Fruit fly (Drosophila melanogaster) whole organism, embryonic: Measurements from ENCODE around the gene Oatp30B.

ENCODE experiments used
- Asciz ChIP-seq: fragments of 200-800 bp; sonication (Bioruptor generic); optimal IDR thresholded peaks from 2 replicates; lab custom pipeline; 2017; ENCODE audit warnings: missing biosample characterization, mild to moderate bottlenecking, missing genetic modification characterization, missing genetic modification reagents
- CG12236 ChIP-seq: fragments of 200-800 bp; sonication (Bioruptor generic); optimal IDR thresholded peaks from 2 replicates; lab custom pipeline; 2016; ENCODE audit warnings: missing biosample characterization, missing genetic modification characterization
- CG13123 ChIP-seq: fragments of 200-800 bp; sonication (Bioruptor generic); optimal IDR thresholded peaks from 2 replicates; lab custom pipeline; 2016; ENCODE audit warnings: missing biosample characterization, missing genetic modification characterization
- CG13424 ChIP-seq: fragments of 200-800 bp; sonication (Bioruptor generic); optimal IDR thresholded peaks from 2 replicates; lab custom pipeline; 2019; ENCODE audit warnings: missing biosample characterization, mild to moderate bottlenecking, missing genetic modification characterization, moderate library complexity
- CG14014 ChIP-seq: fragments of 200-800 bp; sonication (Bioruptor generic); IDR thresholded peaks from 2 replicates; pipeline ENCODE4 v1.3.6; 2022; ENCODE audit warnings: missing biosample characterization, missing genetic modification characterization
- CG14050 ChIP-seq: fragments of 200-800 bp; sonication (Bioruptor generic); IDR thresholded peaks from 3 replicates; pipeline ENCODE4 v1.3.6; 2022; ENCODE audit warnings: missing biosample characterization, missing genetic modification characterization
- CG16813 ChIP-seq: fragments of 200-800 bp; sonication (Bioruptor generic); IDR thresholded peaks from 3 replicates; pipeline ENCODE4 v1.3.6; 2022; ENCODE audit warnings: missing biosample characterization, missing genetic modification characterization; ENCODE audit not compliant: partially characterized antibody
- CG17612 ChIP-seq: fragments of 200-800 bp; sonication (Bioruptor generic); IDR thresholded peaks from 2 replicates; pipeline ENCODE4 v1.3.6; 2022; ENCODE audit warnings: missing biosample characterization, missing genetic modification characterization
- CG18262 ChIP-seq: fragments of 200-800 bp; optimal IDR thresholded peaks from 3 replicates; lab custom pipeline; 2019; ENCODE audit warnings: missing biosample characterization, mild to moderate bottlenecking, missing genetic modification characterization, moderate library complexity
- CG18476 ChIP-seq: fragments of 200-800 bp; sonication (Bioruptor generic); optimal IDR thresholded peaks from 2 replicates; lab custom pipeline; 2016; ENCODE audit warnings: missing biosample characterization, mild to moderate bottlenecking, missing genetic modification characterization
- CG30403 ChIP-seq: fragments of 200-800 bp; sonication (Bioruptor generic); optimal IDR thresholded peaks from 3 replicates; lab custom pipeline; 2016; ENCODE audit warnings: missing biosample characterization, missing genetic modification characterization
- CG31365 ChIP-seq: fragments of 200-800 bp; sonication (Bioruptor generic); optimal IDR thresholded peaks from 2 replicates; lab custom pipeline; 2018; ENCODE audit warnings: missing biosample characterization, mild to moderate bottlenecking, missing genetic modification characterization
- CG32772 ChIP-seq: fragments of 200-800 bp; sonication (Bioruptor generic); IDR thresholded peaks from 2 replicates; pipeline ENCODE4 v1.3.6; 2022; ENCODE audit warnings: missing biosample characterization, missing genetic modification characterization
- CG33213 ChIP-seq: fragments of 200-800 bp; sonication (Bioruptor generic); optimal IDR thresholded peaks from 3 replicates; lab custom pipeline; 2016; ENCODE audit warnings: missing biosample characterization, missing genetic modification characterization
- CG34376 ChIP-seq: fragments of 200-800 bp; sonication (Bioruptor generic); optimal IDR thresholded peaks from 2 replicates; lab custom pipeline; 2018; ENCODE audit warnings: missing biosample characterization, mild to moderate bottlenecking, missing genetic modification characterization
- CG4730 ChIP-seq: fragments of 200-800 bp; sonication (Bioruptor generic); IDR thresholded peaks from 2 replicates; pipeline ENCODE4 v1.3.6; 2022; ENCODE audit warnings: missing biosample characterization, missing genetic modification characterization
- CG7357 ChIP-seq: fragments of 200-800 bp; sonication (Bioruptor generic); IDR thresholded peaks from 3 replicates; pipeline ENCODE4 v1.3.6; 2022; ENCODE audit warnings: missing biosample characterization, missing genetic modification characterization
- Dbx ChIP-seq: fragments of 200-800 bp; sonication (Bioruptor generic); IDR thresholded peaks from 3 replicates; pipeline ENCODE4 v1.3.6; 2022; ENCODE audit warnings: missing biosample characterization, missing genetic modification characterization
- Dip3 ChIP-seq: fragments of 200-800 bp; sonication (Bioruptor generic); optimal IDR thresholded peaks from 3 replicates; lab custom pipeline; 2016; ENCODE audit warnings: missing biosample characterization, missing genetic modification characterization
- Doc3 ChIP-seq: fragments of 200-800 bp; sonication (Bioruptor generic); IDR thresholded peaks from 3 replicates; pipeline ENCODE4 v1.3.6; 2022; ENCODE audit warnings: missing biosample characterization, missing genetic modification characterization; ENCODE audit not compliant: partially characterized antibody
- Drgx ChIP-seq: fragments of 200-800 bp; sonication (Bioruptor generic); IDR thresholded peaks from 2 replicates; pipeline ENCODE4 v1.3.6; 2022; ENCODE audit warnings: missing biosample characterization, missing genetic modification characterization
- Hand ChIP-seq: fragments of 200-800 bp; sonication (Bioruptor generic); optimal IDR thresholded peaks from 2 replicates; lab custom pipeline; 2017; ENCODE audit warnings: mild to moderate bottlenecking, missing biosample characterization, missing genetic modification reagents, missing genetic modification characterization
- Lpt ChIP-seq: fragments of >200 bp; optimal IDR thresholded peaks from 2 replicates; lab custom pipeline; 2018; ENCODE audit warnings: missing biosample characterization, missing genetic modification characterization
- MBD-R2 ChIP-seq: fragments of 200-800 bp; sonication (Bioruptor generic); IDR thresholded peaks from 2 replicates; pipeline ENCODE4 v1.3.6; 2022; ENCODE audit warnings: missing biosample characterization, missing genetic modification characterization
- Oaz ChIP-seq: fragments of 200-800 bp; sonication (Bioruptor generic); IDR thresholded peaks from 2 replicates; pipeline ENCODE4 v1.3.6; 2022; ENCODE audit warnings: missing biosample characterization, missing genetic modification characterization
- Oli ChIP-seq: fragments of 200-800 bp; sonication (Bioruptor generic); optimal IDR thresholded peaks from 2 replicates; lab custom pipeline; 2018; ENCODE audit warnings: missing biosample characterization, mild to moderate bottlenecking, missing genetic modification characterization, moderate library complexity
- Opbp ChIP-seq: fragments of 200-800 bp; sonication (Bioruptor generic); IDR thresholded peaks from 3 replicates; pipeline ENCODE4 v1.3.6; 2022; ENCODE audit warnings: missing biosample characterization, missing genetic modification characterization; ENCODE audit not compliant: partially characterized antibody
- Poxn ChIP-seq: fragments of 200-800 bp; sonication (Bioruptor generic); IDR thresholded peaks from 2 replicates; pipeline ENCODE4 v1.3.6; 2022; ENCODE audit warnings: missing biosample characterization, missing genetic modification characterization
- Rfx ChIP-seq: fragments of 200-800 bp; sonication (Bioruptor generic); IDR thresholded peaks from 2 replicates; pipeline ENCODE4 v1.3.6; 2022; ENCODE audit warnings: missing biosample characterization, missing genetic modification characterization
- Scr ChIP-seq: fragments of 200-800 bp; sonication (Bioruptor generic); IDR thresholded peaks from 2 replicates; pipeline ENCODE4 v1.3.6; 2022; ENCODE audit warnings: missing biosample characterization, missing genetic modification characterization; ENCODE audit not compliant: partially characterized antibody
- Sry-δ ChIP-seq: fragments of 200-800 bp; sonication (Bioruptor generic); optimal IDR thresholded peaks from 2 replicates; lab custom pipeline; 2016; ENCODE audit warnings: missing biosample characterization, missing genetic modification characterization
- Stat92E ChIP-seq, 3 experiments: fragments of >200 bp in 2 of 3; fragments of 200-800 bp in 1 of 3; sonication (Bioruptor generic) in 1 of 3; optimal IDR thresholded peaks; 2 replicates each; lab custom pipeline; 2017 to 2019; ENCODE audit warnings: missing biosample characterization in 3 of 3, missing genetic modification characterization in 3 of 3, mild to moderate bottlenecking in 1 of 3, moderate library complexity in 1 of 3
- ap ChIP-seq: fragments of 200-800 bp; sonication (Bioruptor generic); IDR thresholded peaks from 2 replicates; pipeline ENCODE4 v1.3.6; 2022; ENCODE audit warnings: missing biosample characterization, missing genetic modification characterization
- crc ChIP-seq: fragments of 200-800 bp; sonication (Bioruptor generic); optimal IDR thresholded peaks from 2 replicates; lab custom pipeline; 2016; ENCODE audit warnings: missing biosample characterization, missing genetic modification characterization
- esg ChIP-seq: fragments of 200-800 bp; sonication (Bioruptor generic); conservative IDR thresholded peaks from 2 replicates; pipeline ENCODE4 v1.3.6; 2022; ENCODE audit warnings: missing biosample characterization, missing genetic modification characterization
- fd64A ChIP-seq: fragments of 200-800 bp; sonication (Bioruptor generic); optimal IDR thresholded peaks from 3 replicates; lab custom pipeline; 2018; ENCODE audit warnings: missing biosample characterization, mild to moderate bottlenecking, missing genetic modification characterization
- fru ChIP-seq: fragments of >200 bp; optimal IDR thresholded peaks from 2 replicates; lab custom pipeline; 2017
- ftz-f1 ChIP-seq: fragments of 200-800 bp; sonication (Bioruptor generic); optimal IDR thresholded peaks from 2 replicates; lab custom pipeline; 2016; ENCODE audit warnings: missing biosample characterization, missing genetic modification characterization
- hb ChIP-seq: fragments of 200-800 bp; sonication (Bioruptor generic); IDR thresholded peaks from 3 replicates; pipeline ENCODE4 v1.3.6; 2022; ENCODE audit warnings: missing biosample characterization, missing genetic modification characterization; ENCODE audit not compliant: partially characterized antibody
- her ChIP-seq: fragments of 200-800 bp; sonication (Bioruptor generic); optimal IDR thresholded peaks from 2 replicates; lab custom pipeline; 2016; ENCODE audit warnings: missing biosample characterization, missing genetic modification characterization
- jumu ChIP-seq: fragments of 200-800 bp; sonication (Bioruptor generic); optimal IDR thresholded peaks from 3 replicates; lab custom pipeline; 2016; ENCODE audit warnings: missing biosample characterization, missing genetic modification characterization
- pan ChIP-seq, 4 experiments: fragments of >200 bp in 3 of 4; fragments of 200-800 bp in 1 of 4; sonication (Bioruptor generic) in 1 of 4; optimal IDR thresholded peaks in 3 of 4; IDR thresholded peaks in 1 of 4; 2 replicates each; pipeline versions ENCODE4 v1.3.6 to Lab custom; 2017 to 2022; ENCODE audit warnings: missing biosample characterization in 2 of 4, missing genetic modification characterization in 2 of 4, mixed read lengths in 1 of 4
- phol ChIP-seq: fragments of 200-800 bp; sonication (Bioruptor generic); optimal IDR thresholded peaks from 3 replicates; lab custom pipeline; 2018; ENCODE audit warnings: missing biosample characterization, mild to moderate bottlenecking, missing genetic modification characterization, moderate library complexity
- sisA ChIP-seq: fragments of 200-800 bp; sonication (Bioruptor generic); IDR thresholded peaks from 2 replicates; pipeline ENCODE4 v1.3.6; 2022; ENCODE audit warnings: missing biosample characterization, missing genetic modification characterization
- toy ChIP-seq: fragments of 200-800 bp; sonication (Bioruptor generic); IDR thresholded peaks from 2 replicates; pipeline ENCODE4 v1.3.6; 2022; ENCODE audit warnings: missing biosample characterization, missing genetic modification characterization
- trem ChIP-seq: fragments of 200-800 bp; optimal IDR thresholded peaks from 3 replicates; lab custom pipeline; 2019; ENCODE audit warnings: missing biosample characterization, mild to moderate bottlenecking, missing genetic modification characterization, moderate library complexity
- tup ChIP-seq: fragments of 200-800 bp; sonication (Bioruptor generic); optimal IDR thresholded peaks from 2 replicates; lab custom pipeline; 2016; ENCODE audit warnings: missing biosample characterization, mild to moderate bottlenecking, missing genetic modification characterization, moderate library complexity
- unc-4 ChIP-seq: fragments of 200-800 bp; sonication (Bioruptor generic); IDR thresholded peaks from 2 replicates; pipeline ENCODE4 v1.3.6; 2022; ENCODE audit warnings: missing biosample characterization, missing genetic modification characterization; ENCODE audit not compliant: partially characterized antibody
- wor ChIP-seq: fragments of 200-800 bp; sonication (Bioruptor generic); IDR thresholded peaks from 2 replicates; pipeline ENCODE4 v1.3.6; 2022; ENCODE audit warnings: missing biosample characterization, missing genetic modification characterization

The Oatp30B gene

DNA sequence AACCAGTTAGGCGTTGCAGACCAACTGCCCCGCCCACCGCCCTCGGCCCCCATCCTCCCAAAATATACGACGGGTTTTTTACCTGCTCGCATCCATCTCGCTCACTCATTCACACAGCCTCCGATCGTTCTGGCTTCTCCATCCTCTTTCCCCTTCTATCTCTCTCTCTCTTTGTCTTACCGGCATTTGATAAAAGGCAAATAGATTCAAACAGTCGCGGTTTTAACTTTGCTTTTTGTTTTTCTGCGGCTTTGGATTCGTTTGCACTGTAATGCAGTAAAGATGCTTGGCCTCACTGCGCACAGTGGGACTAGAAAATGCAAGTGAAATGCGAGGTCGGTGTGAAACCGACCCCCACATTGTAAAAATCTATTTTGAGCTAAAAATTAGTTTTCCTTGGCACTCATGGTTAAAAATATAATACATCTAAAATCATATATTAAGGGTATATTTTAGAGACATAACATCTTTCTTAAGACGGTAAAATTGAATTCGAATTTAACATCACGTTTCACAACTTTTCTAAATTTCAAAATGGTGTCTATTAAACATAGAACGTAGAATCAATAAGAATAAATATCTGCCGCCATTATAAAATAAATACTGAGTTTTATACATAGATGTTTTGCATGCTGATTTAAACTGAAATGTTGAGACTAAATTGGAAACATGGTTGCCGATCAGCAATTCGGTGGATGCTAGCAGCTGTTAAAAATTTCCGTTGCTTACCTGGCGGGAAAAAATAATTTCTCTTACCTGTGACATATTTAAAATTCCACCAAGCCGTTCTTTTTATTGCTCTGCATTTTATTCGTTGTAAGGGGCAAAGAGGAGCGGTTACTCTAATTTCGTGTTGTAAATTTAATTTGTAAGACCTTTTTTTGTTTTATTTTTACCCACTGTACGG lies 24.4 kb upstream of the Oatp30B start (continued):
- TF ChIP-seq Rfx (GFP tag; lab: Robert Waterston, UW): no peak
- 0 out of 2 replicates have a peak, but pooled peaks have one; percentile 8 for TF ChIP-seq CG14014 (GFP tag; lab: Robert Waterston, UW)
- TF ChIP-seq unc-4 (GFP tag; lab: Robert Waterston, UW): no peak
- no peak for TF ChIP-seq trem (tag; lab: Kevin White, UChicago)
- peak; percentile 10 for TF ChIP-seq CG18476 (GFP tag; lab: Kevin White, UChicago)
- TF ChIP-seq CG18262 (tag; lab: Kevin White, UChicago): peak; percentile 43
- TF ChIP-seq CG7357: no peak
- no peak for TF ChIP-seq ap (GFP tag; lab: Robert Waterston, UW)
- TF ChIP-seq Poxn (GFP tag; lab: Robert Waterston, UW): no peak
- 0 out of 3 replicates have a peak, but pooled peaks have one; percentile 36 for TF ChIP-seq Dbx (GFP tag; lab: Robert Waterston, UW)
- no peak for TF ChIP-seq pan (optimal IDR thresholded peaks at IDR 0.05; lab: Kevin White, UChicago)
- TF ChIP-seq pan (GFP tag; optimal IDR thresholded peaks at IDR 0.05 in 1 of 2, IDR thresholded peaks at IDR 0.05 in 1 of 2): peak in 1 of 2 experiments; percentile 47
- TF ChIP-seq Oli: peak; percentile 21
- no peak for TF ChIP-seq hb (GFP tag; lab: Robert Waterston, UW)
- TF ChIP-seq CG4730 (GFP tag; lab: Robert Waterston, UW): no peak
- TF ChIP-seq sisA (GFP tag; lab: Robert Waterston, UW): peak; percentile 25; the same call in 1 of the 2 replicates
- no peak for TF ChIP-seq CG13123
- TF ChIP-seq wor (GFP tag; lab: Robert Waterston, UW): no peak
- no peak for TF ChIP-seq Stat92E (GFP tag; optimal IDR thresholded peaks at IDR 0.05; lab: Kevin White, UChicago)
- TF ChIP-seq Asciz (GFP tag; lab: Kevin White, UChicago): peak; percentile 28
- peak; percentile 39 for TF ChIP-seq CG30403 (GFP tag; lab: Kevin White, UChicago)
- TF ChIP-seq Oaz (GFP tag; lab: Robert Waterston, UW): no peak
- no peak for TF ChIP-seq CG34376 (GFP tag; lab: Kevin White, UChicago)
- no peak for TF ChIP-seq CG12236 (GFP tag; lab: Kevin White, UChicago)
- no peak for TF ChIP-seq Scr
- TF ChIP-seq ftz-f1 (GFP tag; lab: Kevin White, UChicago): no peak
- no peak for TF ChIP-seq Dip3 (GFP tag; lab: Kevin White, UChicago)
- TF ChIP-seq Sry-δ (GFP tag; lab: Kevin White, UChicago): no peak
- TF ChIP-seq crc: no peak
- no peak for TF ChIP-seq her (GFP tag; lab: Kevin White, UChicago)
- no peak for TF ChIP-seq CG17612 (GFP tag; lab: Robert Waterston, UW)
- TF ChIP-seq CG16813: no peak
- peak; percentile 47 for TF ChIP-seq Drgx
- TF ChIP-seq jumu (GFP tag; lab: Kevin White, UChicago): no peak
- no peak for TF ChIP-seq toy (GFP tag; lab: Robert Waterston, UW)
- no peak for TF ChIP-seq fru
- no peak; the same call in 1 of the 2 replicates for TF ChIP-seq MBD-R2 (GFP tag; lab: Robert Waterston, UW)
- TF ChIP-seq Doc3 (GFP tag; lab: Robert Waterston, UW): no peak
- no peak for TF ChIP-seq CG33213 (GFP tag; lab: Kevin White, UChicago)
- TF ChIP-seq CG31365 (tag; lab: Kevin White, UChicago): no peak
- peak; percentile 25 for TF ChIP-seq phol (tag; lab: Kevin White, UChicago)
- no peak for TF ChIP-seq CG14050 (GFP tag; lab: Robert Waterston, UW)
- no peak for TF ChIP-seq Hand (GFP tag; lab: Kevin White, UChicago)
- TF ChIP-seq fd64A (GFP tag; lab: Kevin White, UChicago): no peak
- TF ChIP-seq Opbp (GFP tag; lab: Robert Waterston, UW): no peak
- TF ChIP-seq CG32772 (GFP tag; lab: Robert Waterston, UW): 0 out of 2 replicates have a peak, but pooled peaks have one; percentile 9
- TF ChIP-seq tup (GFP tag; lab: Kevin White, UChicago): no peak
- no peak for TF ChIP-seq esg
- TF ChIP-seq CG13424 (tag; lab: Kevin White, UChicago): no peak
- no peak for TF ChIP-seq Lpt (GFP tag; lab: Kevin White, UChicago)
